Worm (Caenorhabditis elegans): Measurements from ENCODE around the gene F46H5.2.

DNA sequence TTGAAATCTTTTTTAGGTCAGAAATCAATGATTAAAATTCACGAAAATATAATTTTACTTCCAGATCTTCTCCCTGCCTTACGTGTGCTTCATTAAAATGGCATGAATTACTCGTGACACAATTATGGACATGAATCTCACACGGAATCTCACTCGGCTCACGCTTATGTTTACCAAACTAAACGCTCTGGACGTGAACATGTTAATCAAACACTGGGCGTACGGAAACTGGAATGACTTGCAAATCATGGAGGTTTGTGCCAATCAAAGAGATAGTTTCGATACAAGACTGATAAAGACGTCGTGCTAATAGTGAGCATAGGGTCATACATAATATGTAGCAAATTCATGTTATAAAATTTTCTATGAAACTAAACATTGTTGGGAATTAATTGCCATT is 49.1 kb downstream of the F46H5.2 start:
- TF ChIP-seq tra-4 (tag; optimal IDR thresholded peaks at IDR 0.05) (no peak), ama-1 (optimal IDR thresholded peaks at IDR 0.05) (no peak), flt-1 (GFP tag; IDR thresholded peaks at IDR 0.05) (no peak), ceh-36 (tag; optimal IDR thresholded peaks at IDR 0.05) (no peak), scrt-1 (GFP tag; IDR thresholded peaks at IDR 0.05) (no peak), hmg-4 (GFP tag; optimal IDR thresholded peaks at IDR 0.05) (no peak), ets-7 (tag; optimal IDR thresholded peaks at IDR 0.05) (no peak), sea-1 (GFP tag; conservative IDR thresholded peaks at IDR 0.05) (no peak), F13C5.2 (tag; optimal IDR thresholded peaks at IDR 0.05) (no peak), hmbx-1 (tag; optimal IDR thresholded peaks at IDR 0.05) (no peak)
